Worm (Caenorhabditis elegans): ENCODE results near the gene C45G9.14.

The C45G9.14 gene

ce11 chrIII:5076569-5076968 lies 31.8 kb downstream of the C45G9.14 start:
- TF ChIP-seq ceh-28 (tag; optimal IDR thresholded peaks at IDR 0.05) (no peak), nhr-237 (tag; optimal IDR thresholded peaks at IDR 0.05) (no peak), egl-27 (tag; optimal IDR thresholded peaks at IDR 0.05) (no peak), nhr-23 (tag; optimal IDR thresholded peaks at IDR 0.05) (no peak), nhr-67 (tag; optimal IDR thresholded peaks at IDR 0.05) (no peak), zag-1 (tag; optimal IDR thresholded peaks at IDR 0.05) (no peak), eor-1 (tag; optimal IDR thresholded peaks at IDR 0.05) (no peak), lin-15B (tag; optimal IDR thresholded peaks at IDR 0.05) (no peak), nhr-25 (tag; optimal IDR thresholded peaks at IDR 0.05) (no peak), ama-1 (optimal IDR thresholded peaks at IDR 0.05) (no peak), mml-1 (tag; optimal IDR thresholded peaks at IDR 0.05) (no peak), nhr-43 (tag; optimal IDR thresholded peaks at IDR 0.05; ENCODE audit: poor library complexity, severe bottlenecking) (no peak)

DNA sequence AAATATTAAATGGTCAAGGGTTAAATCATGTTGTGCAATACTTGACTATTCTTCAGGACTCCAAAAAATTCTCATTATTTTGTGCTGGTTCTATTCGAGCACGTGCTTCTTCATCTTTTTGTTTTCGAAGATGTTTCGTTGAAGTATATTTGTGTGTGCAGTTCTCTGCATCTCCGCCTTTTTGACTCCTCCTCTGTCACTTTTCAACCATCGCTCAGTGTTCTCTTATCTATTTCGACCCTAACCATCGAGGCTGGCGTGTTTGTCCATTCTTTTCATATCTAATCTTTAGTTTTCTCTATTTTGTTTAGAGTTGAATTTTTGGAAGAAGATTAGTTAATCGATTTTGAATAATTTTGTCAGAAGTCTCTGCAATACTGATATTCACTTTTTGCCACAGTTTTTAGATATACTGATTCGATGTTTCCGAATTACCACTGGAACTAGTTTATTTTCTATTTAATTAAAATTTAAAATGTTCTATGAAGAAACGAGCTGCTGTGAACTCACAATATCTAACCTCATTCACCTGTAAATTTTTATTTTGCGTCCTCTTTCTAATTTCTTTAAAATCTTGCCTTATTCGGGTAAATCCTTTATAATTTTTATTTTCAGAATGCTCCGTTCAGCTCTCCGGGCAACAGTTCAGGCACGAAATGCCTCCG lies 32.5 kb downstream of the C45G9.14 start, which contains the start of gene alh-1:
Gene alh-1 (plus strand): TSS at position 615 of the 665 bp plus-strand sequence.
- TF ChIP-seq egl-27 (tag; optimal IDR thresholded peaks at IDR 0.05) (no peak), snpc-4 (tag; optimal IDR thresholded peaks at IDR 0.05) (peak; percentile 17), pha-4 (tag; optimal IDR thresholded peaks at IDR 0.05) (peak; percentile 74), pqm-1 (tag; optimal IDR thresholded peaks at IDR 0.05) (peak; percentile 61), elt-2 (tag; optimal IDR thresholded peaks at IDR 0.05) (peak; percentile 79), lin-39 (tag; optimal IDR thresholded peaks at IDR 0.05) (peak; percentile 9), elt-1 (tag; optimal IDR thresholded peaks at IDR 0.05) (peak; percentile 77), nhr-12 (tag; optimal IDR thresholded peaks at IDR 0.05) (no peak)

DNA sequence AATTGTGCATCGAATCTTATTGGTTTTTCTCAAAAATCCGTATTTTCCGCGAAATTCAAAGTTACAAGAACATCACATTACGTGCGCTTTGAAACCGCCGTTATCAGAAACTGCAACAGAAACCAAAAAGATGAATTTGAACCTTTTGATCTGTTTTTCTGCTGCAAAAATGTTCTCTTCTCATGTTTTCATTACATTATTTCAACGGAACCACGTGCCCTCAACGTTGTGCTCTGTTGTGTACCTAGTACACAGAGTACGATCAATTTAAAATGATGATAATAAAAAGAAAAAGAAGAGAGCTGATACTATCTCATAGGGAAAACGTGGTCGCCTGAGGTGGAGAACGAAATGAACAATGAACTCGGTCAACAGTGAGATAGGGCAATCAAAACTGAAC lies 33.3 kb downstream of the C45G9.14 start:
- TF ChIP-seq elt-1 (tag; optimal IDR thresholded peaks at IDR 0.05), result peak; percentile 7
- TF ChIP-seq skn-1 (tag; optimal IDR thresholded peaks at IDR 0.05), result peak; percentile 81
- TF ChIP-seq nhr-237 (tag; optimal IDR thresholded peaks at IDR 0.05), result no peak
- no peak for TF ChIP-seq ceh-28 (tag; optimal IDR thresholded peaks at IDR 0.05)
- peak; percentile 99 for TF ChIP-seq pqm-1 (tag; optimal IDR thresholded peaks at IDR 0.05)
- peak; percentile 6 for TF ChIP-seq lin-15B (tag; optimal IDR thresholded peaks at IDR 0.05)
- TF ChIP-seq ama-1 (optimal IDR thresholded peaks at IDR 0.05), result peak; percentile 26
- peak; percentile 81 for TF ChIP-seq nhr-43 (tag; optimal IDR thresholded peaks at IDR 0.05; ENCODE audit: poor library complexity, severe bottlenecking)
- TF ChIP-seq mdl-1 (tag; optimal IDR thresholded peaks at IDR 0.05), result peak; percentile 43
- TF ChIP-seq nhr-23 (tag; optimal IDR thresholded peaks at IDR 0.05), result peak; percentile 82
- peak; percentile 93 for TF ChIP-seq pha-4 (tag; optimal IDR thresholded peaks at IDR 0.05)
- TF ChIP-seq nhr-11 (tag; optimal IDR thresholded peaks at IDR 0.05), result peak; percentile 37
- peak; percentile 78 for TF ChIP-seq jun-1 (tag; optimal IDR thresholded peaks at IDR 0.05)
- TF ChIP-seq ztf-4 (tag; optimal IDR thresholded peaks at IDR 0.05), result peak; percentile 25
- no peak for TF ChIP-seq mml-1 (tag; optimal IDR thresholded peaks at IDR 0.05)
- TF ChIP-seq elt-2 (tag; optimal IDR thresholded peaks at IDR 0.05), result peak; percentile 93
- TF ChIP-seq nfya-1 (tag; optimal IDR thresholded peaks at IDR 0.05; ENCODE audit: insufficient read depth), result peak; percentile 60
- TF ChIP-seq elt-3 (tag; optimal IDR thresholded peaks at IDR 0.05), result peak in 1 of 3 experiments; percentile 8
- no peak for TF ChIP-seq nhr-25 (tag; optimal IDR thresholded peaks at IDR 0.05)
- peak; percentile 10 for TF ChIP-seq snpc-4 (tag; optimal IDR thresholded peaks at IDR 0.05)

DNA sequence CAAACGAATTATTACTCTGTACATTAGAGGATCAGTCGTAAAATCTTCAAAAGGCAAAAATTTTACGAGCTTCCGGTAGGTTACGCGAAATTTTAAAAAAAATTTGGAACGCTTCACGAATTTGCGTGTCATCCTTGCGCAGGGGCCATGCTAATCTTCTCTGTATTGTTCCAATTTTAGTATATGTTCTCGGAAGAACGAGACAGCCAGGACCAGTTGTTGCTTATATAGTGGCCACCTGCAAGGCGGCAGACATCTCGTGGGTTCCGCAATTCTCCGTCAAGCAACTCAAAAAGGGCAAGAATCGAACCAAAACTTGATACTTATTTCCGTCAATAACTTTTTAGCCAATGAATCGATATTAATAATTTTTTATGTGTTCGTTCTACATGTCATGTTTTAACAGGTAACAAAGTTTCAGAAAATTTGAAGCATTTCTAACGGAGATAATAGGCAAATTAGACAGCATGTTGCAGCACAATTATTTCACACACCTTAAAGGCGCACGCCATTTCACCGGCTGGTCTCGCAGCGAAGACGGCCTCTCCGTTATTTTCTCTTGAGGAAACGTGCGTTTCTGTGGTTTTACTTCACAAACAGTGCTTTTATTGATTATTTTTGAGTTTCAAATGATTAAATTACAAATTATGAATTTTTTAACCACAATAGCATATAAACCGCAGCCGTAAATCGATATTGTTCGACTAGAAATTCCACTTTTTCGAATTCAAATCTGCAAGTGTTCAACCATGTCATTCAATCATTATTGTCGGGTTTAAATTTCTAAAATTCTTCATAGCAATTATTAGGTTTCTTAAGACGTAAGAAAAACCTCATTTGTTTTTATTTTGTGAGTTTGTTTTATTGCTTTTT lies 36.1 kb downstream of the C45G9.14 start:
- TF ChIP-seq unc-39 (tag; optimal IDR thresholded peaks at IDR 0.05) (no peak), elt-3 (tag; optimal IDR thresholded peaks at IDR 0.05) (no peak), nhr-25 (tag; optimal IDR thresholded peaks at IDR 0.05) (peak; percentile 42), egl-5 (tag; optimal IDR thresholded peaks at IDR 0.05) (no peak), sea-2 (GFP tag; optimal IDR thresholded peaks at IDR 0.05) (no peak), eor-1 (tag; optimal IDR thresholded peaks at IDR 0.05) (peak in 1 of 2 experiments; percentile 52), zag-1 (tag; optimal IDR thresholded peaks at IDR 0.05) (no peak), nhr-23 (tag; optimal IDR thresholded peaks at IDR 0.05) (peak; percentile 61), fkh-10 (GFP tag; optimal IDR thresholded peaks at IDR 0.05) (peak; percentile 33), nhr-67 (tag; optimal IDR thresholded peaks at IDR 0.05) (no peak), ceh-82 (tag; optimal IDR thresholded peaks at IDR 0.05) (peak; percentile 81), pha-4 (tag; optimal IDR thresholded peaks at IDR 0.05) (peak; percentile 49), ztf-11 (tag; optimal IDR thresholded peaks at IDR 0.05) (no peak), pqm-1 (tag; optimal IDR thresholded peaks at IDR 0.05) (peak; percentile 16), unc-62 (GFP tag; optimal IDR thresholded peaks at IDR 0.05) (no peak), nhr-12 (tag; optimal IDR thresholded peaks at IDR 0.05) (no peak), ceh-28 (tag; optimal IDR thresholded peaks at IDR 0.05) (peak; percentile 19), nhr-43 (tag; optimal IDR thresholded peaks at IDR 0.05; ENCODE audit: poor library complexity, severe bottlenecking) (peak; percentile 87), fkh-2 (tag; optimal IDR thresholded peaks at IDR 0.05) (no peak), nhr-11 (tag; optimal IDR thresholded peaks at IDR 0.05) (peak; percentile 32), R02D3.7 (tag; optimal IDR thresholded peaks at IDR 0.05) (peak; percentile 60), ZK546.5 (tag; optimal IDR thresholded peaks at IDR 0.05) (no peak), snpc-4 (tag; optimal IDR thresholded peaks at IDR 0.05) (peak; percentile 99), lin-39 (tag; optimal IDR thresholded peaks at IDR 0.05) (peak; percentile 13), nhr-237 (tag; optimal IDR thresholded peaks at IDR 0.05) (no peak), nhr-28 (tag; optimal IDR thresholded peaks at IDR 0.05) (no peak), lin-15B (tag; optimal IDR thresholded peaks at IDR 0.05) (peak; percentile 45), nhr-76 (tag; optimal IDR thresholded peaks at IDR 0.05) (no peak), ceh-16 (tag; optimal IDR thresholded peaks at IDR 0.05) (no peak), elt-1 (tag; optimal IDR thresholded peaks at IDR 0.05) (no peak), egl-27 (tag; optimal IDR thresholded peaks at IDR 0.05) (no peak), elt-2 (tag; optimal IDR thresholded peaks at IDR 0.05) (peak; percentile 65), ztf-4 (tag; optimal IDR thresholded peaks at IDR 0.05) (peak; percentile 77)
